Fruit fly (Drosophila melanogaster) whole organism, embryonic: Measurements from ENCODE around the gene AANATL3.
A peak's percentile ranks its signal among the peaks of the same experiment; 100 is the strongest.

ENCODE experiments used
- Atf-2 ChIP-seq: fragments of 200-800 bp; sonication (Bioruptor generic); optimal IDR thresholded peaks from 2 replicates; lab custom pipeline; 2016; ENCODE audit warnings: missing biosample characterization, missing genetic modification characterization
- Atf3 ChIP-seq: fragments of 200-800 bp; sonication (Bioruptor generic); optimal IDR thresholded peaks from 3 replicates; lab custom pipeline; 2016; ENCODE audit warnings: missing biosample characterization, missing genetic modification characterization
- Blimp-1 ChIP-seq: fragments of 200-800 bp; sonication (Bioruptor generic); optimal IDR thresholded peaks from 3 replicates; lab custom pipeline; 2018; ENCODE audit warnings: missing biosample characterization, missing genetic modification characterization, mild to moderate bottlenecking, moderate library complexity, missing genetic modification reagents
- BtbVII ChIP-seq: fragments of 200-800 bp; sonication (Bioruptor generic); optimal IDR thresholded peaks from 3 replicates; lab custom pipeline; 2017; ENCODE audit warnings: missing biosample characterization, mild to moderate bottlenecking, missing genetic modification characterization
- C15 ChIP-seq: fragments of 200-800 bp; sonication (Bioruptor generic); IDR thresholded peaks from 3 replicates; pipeline ENCODE4 v1.3.6; 2022; ENCODE audit warnings: missing biosample characterization, missing genetic modification characterization
- CG10147 ChIP-seq: fragments of 200-800 bp; sonication (Bioruptor generic); optimal IDR thresholded peaks from 2 replicates; lab custom pipeline; 2019; ENCODE audit warnings: missing biosample characterization, mild to moderate bottlenecking, missing genetic modification characterization, moderate library complexity
- CG10321 ChIP-seq: fragments of 200-800 bp; sonication (Bioruptor generic); IDR thresholded peaks from 2 replicates; pipeline ENCODE4 v1.3.6; 2022; ENCODE audit warnings: missing biosample characterization, missing genetic modification characterization
- CG12219 ChIP-seq: fragments of 200-800 bp; sonication (Bioruptor generic); optimal IDR thresholded peaks from 3 replicates; lab custom pipeline; 2018; ENCODE audit warnings: missing biosample characterization, mild to moderate bottlenecking, missing genetic modification characterization
- CG1233 ChIP-seq: fragments of 200-800 bp; sonication (Bioruptor generic); optimal IDR thresholded peaks from 4 replicates; lab custom pipeline; 2018; ENCODE audit warnings: missing biosample characterization, mild to moderate bottlenecking, missing genetic modification characterization
- CG12659 ChIP-seq: fragments of 200-800 bp; sonication (Bioruptor generic); optimal IDR thresholded peaks from 3 replicates; lab custom pipeline; 2017; ENCODE audit warnings: mild to moderate bottlenecking, missing biosample characterization, missing genetic modification reagents, missing genetic modification characterization
- CG14965 ChIP-seq: fragments of 200-800 bp; sonication (Bioruptor generic); optimal IDR thresholded peaks from 2 replicates; lab custom pipeline; 2016; ENCODE audit warnings: missing biosample characterization, missing genetic modification characterization, borderline replicate concordance
- CG15073 ChIP-seq: fragments of 200-800 bp; sonication (Bioruptor generic); optimal IDR thresholded peaks from 2 replicates; lab custom pipeline; 2016; ENCODE audit warnings: missing biosample characterization, missing genetic modification characterization
- CG17328 ChIP-seq: fragments of 200-800 bp; sonication (Bioruptor generic); IDR thresholded peaks from 2 replicates; pipeline ENCODE4 v1.3.6; 2022; ENCODE audit warnings: missing biosample characterization, missing genetic modification characterization
- CG17912 ChIP-seq: fragments of 200-800 bp; sonication (Bioruptor generic); optimal IDR thresholded peaks from 2 replicates; lab custom pipeline; 2018; ENCODE audit warnings: missing biosample characterization, mild to moderate bottlenecking, missing genetic modification characterization
- CG18011 ChIP-seq: fragments of 200-800 bp; sonication (Bioruptor generic); optimal IDR thresholded peaks from 2 replicates; lab custom pipeline; 2017; ENCODE audit warnings: missing biosample characterization, missing genetic modification characterization, mild to moderate bottlenecking, moderate library complexity, missing genotype
- CG18619 ChIP-seq: fragments of 200-800 bp; sonication (Bioruptor generic); optimal IDR thresholded peaks from 3 replicates; lab custom pipeline; 2017; ENCODE audit warnings: missing biosample characterization, mild to moderate bottlenecking, missing genetic modification characterization
- CG34422 ChIP-seq: fragments of 200-800 bp; sonication (Bioruptor generic); IDR thresholded peaks from 3 replicates; pipeline ENCODE4 v1.3.6; 2022; ENCODE audit warnings: missing biosample characterization, missing genetic modification characterization
- CG42726 ChIP-seq: fragments of 200-800 bp; sonication (Bioruptor generic); IDR thresholded peaks from 2 replicates; pipeline ENCODE4 v1.3.6; 2022; ENCODE audit warnings: missing biosample characterization, missing genetic modification characterization; ENCODE audit not compliant: partially characterized antibody
- CG4404 ChIP-seq: fragments of 200-800 bp; sonication (Bioruptor generic); IDR thresholded peaks from 2 replicates; pipeline ENCODE4 v1.3.6; 2022; ENCODE audit warnings: missing biosample characterization, missing genetic modification characterization
- CG4707 ChIP-seq: fragments of 200-800 bp; sonication (Bioruptor generic); optimal IDR thresholded peaks from 2 replicates; lab custom pipeline; 2018; ENCODE audit warnings: missing biosample characterization, mild to moderate bottlenecking, missing genetic modification characterization, moderate library complexity
- CG4820 ChIP-seq: fragments of 200-800 bp; sonication (Bioruptor generic); optimal IDR thresholded peaks from 3 replicates; lab custom pipeline; 2016; ENCODE audit warnings: missing biosample characterization, missing genetic modification characterization
- CG5245 ChIP-seq: fragments of 200-800 bp; sonication (Bioruptor generic); optimal IDR thresholded peaks from 3 replicates; lab custom pipeline; 2016; ENCODE audit warnings: missing biosample characterization, missing genetic modification characterization
- CG5953 ChIP-seq: fragments of 200-800 bp; sonication (Bioruptor generic); IDR thresholded peaks from 2 replicates; pipeline ENCODE4 v1.3.6; 2022; ENCODE audit warnings: missing biosample characterization, missing genetic modification characterization
- CG6654 ChIP-seq: fragments of 200-800 bp; sonication (Bioruptor generic); optimal IDR thresholded peaks from 2 replicates; lab custom pipeline; 2017; ENCODE audit warnings: missing biosample characterization, mild to moderate bottlenecking, missing genetic modification characterization
- CkIIα-i1 ChIP-seq: fragments of 200-800 bp; sonication (Bioruptor generic); IDR thresholded peaks from 2 replicates; pipeline ENCODE4 v1.3.6; 2022; ENCODE audit warnings: missing biosample characterization, missing genetic modification characterization
- Ets97D ChIP-seq: fragments of 200-800 bp; sonication (Bioruptor generic); optimal IDR thresholded peaks from 3 replicates; lab custom pipeline; 2016; ENCODE audit warnings: missing biosample characterization, missing genetic modification characterization
- H2.0 ChIP-seq: fragments of 200-800 bp; sonication (Bioruptor generic); IDR thresholded peaks from 2 replicates; pipeline ENCODE4 v1.3.6; 2022; ENCODE audit warnings: missing biosample characterization, missing genetic modification characterization
- Hr3 ChIP-seq: fragments of 200-800 bp; sonication (Bioruptor generic); optimal IDR thresholded peaks from 3 replicates; lab custom pipeline; 2016; ENCODE audit warnings: missing biosample characterization, missing genetic modification characterization
- Lim3 ChIP-seq: fragments of 200-800 bp; sonication (Bioruptor generic); IDR thresholded peaks from 2 replicates; pipeline ENCODE4 v1.3.6; 2022; ENCODE audit warnings: missing biosample characterization, missing genetic modification characterization
- Max ChIP-seq: fragments of 200-800 bp; sonication (Bioruptor generic); optimal IDR thresholded peaks from 2 replicates; lab custom pipeline; 2016; ENCODE audit warnings: missing biosample characterization, mild to moderate bottlenecking, missing genetic modification characterization
- Myb ChIP-seq: fragments of 200-800 bp; sonication (Bioruptor generic); optimal IDR thresholded peaks from 2 replicates; lab custom pipeline; 2016; ENCODE audit warnings: missing biosample characterization, missing genetic modification characterization
- Opbp ChIP-seq: fragments of 200-800 bp; sonication (Bioruptor generic); IDR thresholded peaks from 3 replicates; pipeline ENCODE4 v1.3.6; 2022; ENCODE audit warnings: missing biosample characterization, missing genetic modification characterization; ENCODE audit not compliant: partially characterized antibody
- Six4 ChIP-seq: fragments of 200-800 bp; sonication (Bioruptor generic); optimal IDR thresholded peaks from 2 replicates; lab custom pipeline; 2016; ENCODE audit warnings: missing biosample characterization, missing genetic modification characterization
- Sry-δ ChIP-seq: fragments of 200-800 bp; sonication (Bioruptor generic); optimal IDR thresholded peaks from 2 replicates; lab custom pipeline; 2016; ENCODE audit warnings: missing biosample characterization, missing genetic modification characterization
- Xrp1 ChIP-seq: fragments of 200-800 bp; sonication (Bioruptor generic); IDR thresholded peaks from 2 replicates; pipeline ENCODE4 v1.3.6; 2022; ENCODE audit warnings: missing biosample characterization, missing genetic modification characterization
- ase ChIP-seq: fragments of 200-800 bp; sonication (Bioruptor generic); IDR thresholded peaks from 3 replicates; pipeline ENCODE4 v1.3.6; 2022; ENCODE audit warnings: missing biosample characterization, missing genetic modification characterization
- az2 ChIP-seq: fragments of 200-800 bp; sonication (Bioruptor generic); optimal IDR thresholded peaks from 3 replicates; lab custom pipeline; 2016; ENCODE audit warnings: missing biosample characterization, missing genetic modification characterization
- br ChIP-seq: fragments of >200 bp; optimal IDR thresholded peaks from 2 replicates; lab custom pipeline; 2017
- cas ChIP-seq: fragments of 200-800 bp; sonication (Bioruptor generic); IDR thresholded peaks from 2 replicates; pipeline ENCODE4 v1.3.6; 2022; ENCODE audit warnings: missing biosample characterization, missing genetic modification characterization
- corto ChIP-seq: fragments of 200-800 bp; sonication (Bioruptor generic); optimal IDR thresholded peaks from 2 replicates; lab custom pipeline; 2016; ENCODE audit warnings: missing biosample characterization, mild to moderate bottlenecking, missing genetic modification characterization, moderate library complexity
- dysf ChIP-seq: fragments of 200-800 bp; sonication (Bioruptor generic); IDR thresholded peaks from 3 replicates; pipeline ENCODE4 v1.3.6; 2022; ENCODE audit warnings: missing biosample characterization, missing genetic modification characterization
- en ChIP-seq: fragments of 200-800 bp; sonication (Bioruptor generic); optimal IDR thresholded peaks from 2 replicates; lab custom pipeline; 2016; ENCODE audit warnings: missing biosample characterization, missing genetic modification characterization
- gro ChIP-seq: fragments of 200-800 bp; sonication (Bioruptor generic); optimal IDR thresholded peaks from 2 replicates; lab custom pipeline; 2016; ENCODE audit warnings: missing biosample characterization, missing genetic modification characterization
- gt ChIP-seq: fragments of 200-800 bp; sonication (Bioruptor generic); IDR thresholded peaks from 2 replicates; pipeline ENCODE4 v1.3.6; 2022; ENCODE audit warnings: missing biosample characterization, missing genetic modification characterization
- jumu ChIP-seq: fragments of 200-800 bp; sonication (Bioruptor generic); optimal IDR thresholded peaks from 3 replicates; lab custom pipeline; 2016; ENCODE audit warnings: missing biosample characterization, missing genetic modification characterization
- kay ChIP-seq: fragments of 200-800 bp; sonication (Bioruptor generic); optimal IDR thresholded peaks from 2 replicates; lab custom pipeline; 2016; ENCODE audit warnings: missing biosample characterization, missing genetic modification characterization
- seq ChIP-seq: fragments of 200-800 bp; sonication (Bioruptor generic); IDR thresholded peaks from 2 replicates; pipeline ENCODE4 v1.3.6; 2022; ENCODE audit warnings: missing biosample characterization, missing genetic modification characterization
- slou ChIP-seq: fragments of 200-800 bp; sonication (Bioruptor generic); optimal IDR thresholded peaks from 3 replicates; lab custom pipeline; 2016; ENCODE audit warnings: missing biosample characterization, missing genetic modification characterization
- sr ChIP-seq: fragments of 200-800 bp; sonication (Bioruptor generic); IDR thresholded peaks from 3 replicates; pipeline ENCODE4 v1.3.6; 2022; ENCODE audit warnings: missing biosample characterization, missing genetic modification characterization
- wor ChIP-seq: fragments of 200-800 bp; sonication (Bioruptor generic); IDR thresholded peaks from 2 replicates; pipeline ENCODE4 v1.3.6; 2022; ENCODE audit warnings: missing biosample characterization, missing genetic modification characterization
- zfh2 ChIP-seq: fragments of 200-800 bp; sonication (Bioruptor generic); optimal IDR thresholded peaks from 2 replicates; lab custom pipeline; 2016; ENCODE audit warnings: missing biosample characterization, missing genetic modification characterization

Gene AANATL3

DNA sequence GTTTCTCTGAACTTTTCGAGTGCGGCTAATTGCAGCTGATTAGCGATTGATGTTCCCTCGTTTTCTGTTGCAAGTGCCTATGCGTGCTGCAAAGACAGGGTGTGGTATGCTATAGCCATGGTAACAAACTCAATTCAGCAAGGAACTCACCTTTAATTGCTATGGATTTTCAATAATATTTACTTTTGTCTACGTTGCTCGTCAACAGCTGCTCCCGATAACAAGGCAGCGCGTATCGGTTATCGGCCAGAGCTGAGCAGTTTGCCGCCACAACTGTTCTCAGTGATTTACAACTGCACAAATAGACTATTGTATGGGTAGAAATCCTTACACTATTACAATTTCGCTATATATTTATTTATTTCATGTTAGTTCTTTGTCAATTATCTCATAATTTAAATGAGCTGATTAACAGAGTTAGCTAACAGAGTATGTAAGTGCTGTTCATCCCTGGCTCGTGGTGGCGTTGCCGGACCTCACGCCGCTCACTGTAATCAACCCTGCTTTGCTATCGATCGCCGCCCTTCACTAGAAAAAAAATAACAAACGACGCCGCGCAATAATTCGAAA, 49.7 kb upstream of the AANATL3 start, which contains the start of the genes pr and neb (continued):
- TF ChIP-seq Ets97D (GFP tag; lab: Kevin White, UChicago) (peak; percentile 73), corto (GFP tag; lab: Kevin White, UChicago) (no peak), gro (GFP tag; lab: Kevin White, UChicago) (peak; percentile 7), CG17912 (GFP tag; lab: Kevin White, UChicago) (peak; percentile 43), Atf3 (GFP tag; lab: Kevin White, UChicago) (no peak), sr (no peak), CG17328 (GFP tag; lab: Robert Waterston, UW) (peak; percentile 73; the same call in 1 of the 2 replicates), Blimp-1 (GFP tag; lab: Kevin White, UChicago) (no peak), Xrp1 (GFP tag; lab: Robert Waterston, UW) (no peak), CG10147 (GFP tag; lab: Kevin White, UChicago) (peak; percentile 56), Myb (GFP tag; lab: Kevin White, UChicago) (peak; percentile 2), Opbp (GFP tag; lab: Robert Waterston, UW) (peak; percentile 54; the same call in 2 of the 3 replicates), CG42726 (GFP tag; lab: Robert Waterston, UW) (no peak), kay (GFP tag; lab: Kevin White, UChicago) (no peak), seq (GFP tag; lab: Robert Waterston, UW) (peak; percentile 48; the same call in 1 of the 2 replicates), CG5953 (GFP tag; lab: Robert Waterston, UW) (peak; percentile 58; the same call in 1 of the 2 replicates), CG5245 (GFP tag; lab: Kevin White, UChicago) (peak; percentile 42), CG14965 (no peak), Six4 (GFP tag; lab: Kevin White, UChicago) (no peak), ase (GFP tag; lab: Robert Waterston, UW) (0 out of 3 replicates have a peak, but pooled peaks have one; percentile 25), Sry-δ (GFP tag; lab: Kevin White, UChicago) (peak; percentile 92), gt (GFP tag; lab: Robert Waterston, UW) (no peak), Hr3 (peak; percentile 60), slou (GFP tag; lab: Kevin White, UChicago) (peak; percentile 36), CG18619 (GFP tag; lab: Kevin White, UChicago) (peak; percentile 36), CkIIα-i1 (GFP tag; lab: Robert Waterston, UW) (no peak), H2.0 (GFP tag; lab: Robert Waterston, UW) (peak; percentile 48), br (lab: Kevin White, UChicago) (no peak), CG4820 (GFP tag; lab: Kevin White, UChicago) (peak; percentile 56), jumu (peak; percentile 13), CG12659 (GFP tag; lab: Kevin White, UChicago) (peak; percentile 79), zfh2 (peak; percentile 18), CG15073 (no peak), en (GFP tag; lab: Kevin White, UChicago) (no peak), CG1233 (no peak), CG10321 (GFP tag; lab: Robert Waterston, UW) (peak; percentile 9; the same call in 1 of the 2 replicates), C15 (GFP tag; lab: Robert Waterston, UW) (no peak), Max (GFP tag; lab: Kevin White, UChicago) (peak; percentile 64), Atf-2 (GFP tag; lab: Kevin White, UChicago) (no peak), CG18011 (GFP tag; lab: Kevin White, UChicago) (peak; percentile 40), CG6654 (no peak), CG4707 (GFP tag; lab: Kevin White, UChicago) (no peak), Lim3 (GFP tag; lab: Robert Waterston, UW) (no peak), wor (GFP tag; lab: Robert Waterston, UW) (peak; percentile 43; the same call in 1 of the 2 replicates), dysf (GFP tag; lab: Robert Waterston, UW) (peak; percentile 63; the same call in 2 of the 3 replicates), CG34422 (peak; percentile 67; the same call in 1 of the 3 replicates), az2 (peak; percentile 60), CG12219 (GFP tag; lab: Kevin White, UChicago) (no peak), BtbVII (no peak), CG4404 (GFP tag; lab: Robert Waterston, UW) (no peak), cas (0 out of 2 replicates have a peak, but pooled peaks have one; percentile 12)
